Fruit fly (Drosophila melanogaster) whole organism, pupa: ENCODE data around the gene CG14507.

Source experiments
- CG10348 ChIP-seq: fragments of 200-800 bp; sonication (Bioruptor generic); IDR thresholded peaks from 2 replicates; pipeline ENCODE4 v1.3.6; 2022; ENCODE audit warnings: missing biosample characterization, missing genetic modification characterization
- CG12605 ChIP-seq: fragments of 200-800 bp; sonication (Bioruptor generic); IDR thresholded peaks from 2 replicates; pipeline ENCODE4 v1.3.6; 2022; ENCODE audit warnings: missing biosample characterization, missing genetic modification characterization
- CG13204 ChIP-seq: fragments of 200-800 bp; sonication (Bioruptor generic); optimal IDR thresholded peaks from 2 replicates; lab custom pipeline; 2018; ENCODE audit warnings: missing biosample characterization, mild to moderate bottlenecking, missing genetic modification characterization, moderate library complexity
- CG14655 ChIP-seq: fragments of 200-800 bp; sonication (Bioruptor generic); optimal IDR thresholded peaks from 3 replicates; lab custom pipeline; 2017; ENCODE audit warnings: mild to moderate bottlenecking, missing biosample characterization, missing genetic modification reagents, missing genetic modification characterization
- CG15710 ChIP-seq: fragments of 200-800 bp; sonication (Bioruptor generic); optimal IDR thresholded peaks from 2 replicates; lab custom pipeline; 2018; ENCODE audit warnings: missing biosample characterization, mild to moderate bottlenecking, missing genetic modification characterization, moderate library complexity
- CG17806 ChIP-seq: fragments of 200-800 bp; sonication (Bioruptor generic); optimal IDR thresholded peaks from 2 replicates; lab custom pipeline; 2018; ENCODE audit warnings: missing biosample characterization, mild to moderate bottlenecking, missing genetic modification characterization, moderate library complexity
- CG32121 ChIP-seq: fragments of 200-800 bp; sonication (Bioruptor generic); IDR thresholded peaks from 2 replicates; pipeline ENCODE4 v1.3.6; 2022; ENCODE audit warnings: missing biosample characterization, missing genetic modification characterization
- CG34367 ChIP-seq: fragments of 200-800 bp; sonication (Bioruptor generic); optimal IDR thresholded peaks from 2 replicates; lab custom pipeline; 2018; ENCODE audit warnings: missing biosample characterization, mild to moderate bottlenecking, missing genetic modification characterization
- CG4496 ChIP-seq: fragments of 200-800 bp; sonication (Bioruptor generic); IDR thresholded peaks from 3 replicates; pipeline ENCODE4 v1.3.6; 2022; ENCODE audit warnings: missing biosample characterization, missing genetic modification characterization
- CG8159 ChIP-seq: fragments of 200-800 bp; sonication (Bioruptor generic); optimal IDR thresholded peaks from 3 replicates; lab custom pipeline; 2018; ENCODE audit warnings: missing biosample characterization, mild to moderate bottlenecking, missing genetic modification characterization, moderate library complexity
- CG8301 ChIP-seq: fragments of 200-800 bp; sonication (Bioruptor generic); optimal IDR thresholded peaks from 2 replicates; lab custom pipeline; 2018; ENCODE audit warnings: missing biosample characterization, mild to moderate bottlenecking, missing genetic modification characterization
- CG9948 ChIP-seq: fragments of 200-800 bp; sonication (Bioruptor generic); optimal IDR thresholded peaks from 2 replicates; lab custom pipeline; 2018; ENCODE audit warnings: missing biosample characterization, mild to moderate bottlenecking, missing genetic modification characterization, moderate library complexity
- D1 ChIP-seq: fragments of 200-800 bp; sonication (Bioruptor generic); optimal IDR thresholded peaks from 2 replicates; lab custom pipeline; 2018; ENCODE audit warnings: missing biosample characterization, mild to moderate bottlenecking, missing genetic modification characterization, moderate library complexity
- EcR ChIP-seq: fragments of 200-800 bp; sonication (Bioruptor generic); optimal IDR thresholded peaks from 3 replicates; lab custom pipeline; 2019; ENCODE audit warnings: missing biosample characterization, missing genetic modification characterization, mild to moderate bottlenecking, moderate library complexity, missing genetic modification reagents
- Ets98B ChIP-seq: fragments of 200-800 bp; sonication (Bioruptor generic); IDR thresholded peaks from 2 replicates; pipeline ENCODE4 v1.3.6; 2022; ENCODE audit warnings: missing biosample characterization, missing genetic modification characterization
- Pif1A ChIP-seq: fragments of 200-800 bp; sonication (Bioruptor generic); optimal IDR thresholded peaks from 3 replicates; lab custom pipeline; 2016; ENCODE audit warnings: missing biosample characterization, missing genetic modification characterization
- Pif1B ChIP-seq: fragments of 200-800 bp; sonication (Bioruptor generic); optimal IDR thresholded peaks from 3 replicates; lab custom pipeline; 2016; ENCODE audit warnings: missing biosample characterization, missing genetic modification characterization
- Snoo ChIP-seq: fragments of 200-800 bp; sonication (Bioruptor generic); optimal IDR thresholded peaks from 3 replicates; lab custom pipeline; 2017; ENCODE audit warnings: missing biosample characterization, mild to moderate bottlenecking, missing genetic modification characterization, inconsistent platforms
- fd96Ca ChIP-seq: fragments of 200-800 bp; sonication (Bioruptor generic); IDR thresholded peaks from 3 replicates; pipeline ENCODE4 v1.3.6; 2022; ENCODE audit warnings: missing biosample characterization, missing genetic modification characterization
- gl ChIP-seq: fragments of 200-800 bp; sonication (Bioruptor generic); optimal IDR thresholded peaks from 2 replicates; lab custom pipeline; 2018; ENCODE audit warnings: missing biosample characterization, mild to moderate bottlenecking, missing genetic modification characterization
- rn ChIP-seq: fragments of 200-800 bp; sonication (Bioruptor generic); IDR thresholded peaks from 2 replicates; pipeline ENCODE4 v1.3.6; 2022; ENCODE audit warnings: missing biosample characterization, missing genetic modification characterization

Gene CG14507

DNA sequence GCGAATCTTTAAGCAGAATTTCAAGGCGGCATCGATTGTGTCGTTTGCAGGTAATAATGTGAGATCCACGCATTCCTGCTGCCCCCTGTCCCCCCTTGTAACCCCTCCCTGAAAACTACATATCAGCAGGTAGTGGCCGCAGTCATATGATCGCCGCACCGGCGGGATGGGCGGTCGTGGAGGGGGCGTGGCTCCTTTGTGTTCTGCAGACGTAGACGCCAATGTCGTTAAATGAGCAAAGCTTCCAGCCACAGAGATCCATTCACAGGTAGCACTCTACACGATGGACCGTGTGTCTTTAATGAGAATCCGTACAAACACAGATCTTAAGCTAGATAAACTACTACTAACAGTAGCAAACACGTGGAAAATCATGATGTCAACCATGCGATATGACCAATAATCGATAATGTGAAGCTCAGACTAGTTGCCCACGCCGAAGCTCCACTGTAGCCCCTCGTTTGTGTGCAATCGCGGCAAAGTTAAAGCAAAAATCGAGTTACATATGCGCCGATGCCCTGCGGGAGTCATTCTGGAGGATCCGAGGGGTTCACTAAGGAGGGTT lies 28.5 kb upstream of the CG14507 start, which contains the start of gene CG45544:
Gene CG45544, plus strand, starts transcription at position 523 of the 565 bp plus-strand sequence.
- TF ChIP-seq CG15710: peak; percentile 97
- 0 out of 2 replicates have a peak, but pooled peaks have one; percentile 5 for TF ChIP-seq CG32121 (GFP tag; lab: Robert Waterston, UW)
- peak; percentile 88 for TF ChIP-seq CG14655
- no peak for TF ChIP-seq CG10348 (GFP tag; lab: Robert Waterston, UW)
- peak; percentile 88 for TF ChIP-seq CG13204 (GFP tag; lab: Kevin White, UChicago)
- peak; percentile 64 for TF ChIP-seq EcR (GFP tag; lab: Kevin White, UChicago)
- peak; percentile 96 for TF ChIP-seq CG8159 (tag; lab: Kevin White, UChicago)
- TF ChIP-seq CG4496 (GFP tag; lab: Robert Waterston, UW): peak; percentile 89
- peak; percentile 76 for TF ChIP-seq rn (GFP tag; lab: Robert Waterston, UW)
- TF ChIP-seq Pif1B: peak; percentile 95
- peak; percentile 87 for TF ChIP-seq Snoo (tag; lab: Kevin White, UChicago)
- TF ChIP-seq CG8301: peak; percentile 85
- TF ChIP-seq gl: peak; percentile 94
- TF ChIP-seq D1 (tag; lab: Kevin White, UChicago): peak; percentile 57
- peak; percentile 94 for TF ChIP-seq CG34367 (tag; lab: Kevin White, UChicago)
- peak; percentile 95 for TF ChIP-seq fd96Ca (GFP tag; lab: Robert Waterston, UW)
- TF ChIP-seq CG12605 (GFP tag; lab: Robert Waterston, UW): peak; percentile 73
- peak; percentile 95 for TF ChIP-seq CG9948 (tag; lab: Kevin White, UChicago)
- TF ChIP-seq Pif1A (GFP tag; lab: Kevin White, UChicago): peak; percentile 91
- peak; percentile 96 for TF ChIP-seq CG17806 (tag; lab: Kevin White, UChicago)
- peak; percentile 68 for TF ChIP-seq Ets98B (GFP tag; lab: Robert Waterston, UW)
- TF ChIP-seq, all 21 proteins: peak for 20

DNA sequence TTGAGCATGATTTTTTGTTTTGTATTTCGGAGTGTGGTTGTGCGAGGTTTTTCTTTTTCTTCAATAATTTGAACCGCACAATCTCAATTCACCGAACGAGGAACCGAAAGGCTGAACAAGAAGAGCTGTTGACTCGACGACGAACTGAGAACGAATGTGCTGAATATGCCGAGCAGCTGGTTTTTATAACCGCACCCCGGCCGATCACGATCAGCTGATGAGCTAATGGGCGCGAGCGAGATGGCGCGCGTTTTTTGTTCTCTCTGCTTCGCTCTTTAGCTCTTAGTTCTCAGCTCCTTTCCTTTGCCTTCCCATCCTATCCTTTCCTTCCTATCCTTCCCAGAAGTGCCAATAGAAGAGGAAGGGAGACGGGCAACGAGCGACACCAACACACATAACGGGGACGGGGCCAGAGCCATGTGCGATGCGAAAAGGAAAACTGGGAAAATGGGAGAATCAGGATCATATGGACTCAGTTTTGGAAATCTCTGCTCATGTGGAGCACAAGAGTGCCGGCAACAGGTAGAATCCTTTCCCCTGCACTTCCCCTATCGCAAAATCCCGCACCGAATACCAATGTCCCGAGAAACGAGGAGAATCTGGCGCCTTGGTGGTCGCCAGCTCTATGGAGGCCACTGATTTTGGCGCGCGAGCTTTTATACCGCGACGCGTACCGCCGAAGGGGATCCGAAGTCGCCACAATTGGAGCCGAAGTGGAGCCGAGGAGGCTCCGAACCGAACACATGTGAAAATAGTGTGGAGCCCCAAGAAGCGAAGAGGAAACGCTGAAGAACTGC lies 27.8 kb upstream of the CG14507 start, which contains the start of gene stg:
Gene stg, minus strand, starts transcription at position 635 of the 797 bp plus-strand sequence.
- TF ChIP-seq CG12605 (GFP tag; lab: Robert Waterston, UW) (0 out of 2 replicates have a peak, but pooled peaks have one; percentile 7), EcR (GFP tag; lab: Kevin White, UChicago) (no peak), Pif1B (no peak), Snoo (tag; lab: Kevin White, UChicago) (no peak), CG4496 (GFP tag; lab: Robert Waterston, UW) (peak; percentile 35; the same call in 2 of the 3 replicates), CG32121 (GFP tag; lab: Robert Waterston, UW) (peak; percentile 8; the same call in 1 of the 2 replicates), CG34367 (tag; lab: Kevin White, UChicago) (no peak), CG9948 (tag; lab: Kevin White, UChicago) (no peak), Pif1A (GFP tag; lab: Kevin White, UChicago) (no peak), CG10348 (GFP tag; lab: Robert Waterston, UW) (no peak), CG8159 (tag; lab: Kevin White, UChicago) (no peak), rn (GFP tag; lab: Robert Waterston, UW) (no peak), Ets98B (GFP tag; lab: Robert Waterston, UW) (no peak), CG13204 (GFP tag; lab: Kevin White, UChicago) (no peak), CG15710 (no peak), D1 (tag; lab: Kevin White, UChicago) (no peak), CG8301 (no peak)
- TF ChIP-seq, all 21 proteins: peak for 3

DNA sequence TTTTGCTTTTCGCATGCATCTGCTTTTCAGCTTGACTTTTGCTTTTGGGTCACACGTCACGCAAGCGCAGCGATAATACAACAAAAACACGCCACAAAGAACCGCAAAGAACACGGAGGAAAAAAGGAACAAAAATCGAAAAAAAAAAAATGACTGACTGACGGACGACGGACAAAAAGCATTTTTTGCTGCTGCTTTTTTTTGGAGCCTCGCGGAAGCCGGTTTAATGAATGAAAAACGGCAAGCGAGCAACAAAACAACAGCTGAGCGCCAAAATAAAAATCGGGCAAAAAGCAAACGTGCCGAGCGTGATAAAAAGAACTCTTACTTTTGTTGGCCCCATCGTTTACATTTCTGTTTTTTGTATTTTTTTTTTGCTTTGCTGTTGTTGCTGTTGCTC lies 26.9 kb upstream of the CG14507 start:
- TF ChIP-seq CG12605 (GFP tag; lab: Robert Waterston, UW) (peak; percentile 61), CG9948 (tag; lab: Kevin White, UChicago) (peak; percentile 73), CG8159 (tag; lab: Kevin White, UChicago) (peak; percentile 90), rn (GFP tag; lab: Robert Waterston, UW) (0 out of 2 replicates have a peak, but pooled peaks have one; percentile 16), CG17806 (tag; lab: Kevin White, UChicago) (peak; percentile 81), CG13204 (GFP tag; lab: Kevin White, UChicago) (peak; percentile 93), CG34367 (tag; lab: Kevin White, UChicago) (peak; percentile 85), CG32121 (GFP tag; lab: Robert Waterston, UW) (no peak), CG4496 (GFP tag; lab: Robert Waterston, UW) (peak; percentile 73), CG15710 (peak; percentile 91), CG10348 (GFP tag; lab: Robert Waterston, UW) (no peak), Snoo (tag; lab: Kevin White, UChicago) (peak; percentile 85), CG8301 (peak; percentile 19), D1 (tag; lab: Kevin White, UChicago) (peak; percentile 66), Pif1A (GFP tag; lab: Kevin White, UChicago) (peak; percentile 76), Pif1B (peak; percentile 72), CG14655 (peak; percentile 7), gl (peak; percentile 98), Ets98B (GFP tag; lab: Robert Waterston, UW) (no peak), fd96Ca (GFP tag; lab: Robert Waterston, UW) (peak; percentile 49; the same call in 1 of the 3 replicates), EcR (GFP tag; lab: Kevin White, UChicago) (peak; percentile 58)

DNA sequence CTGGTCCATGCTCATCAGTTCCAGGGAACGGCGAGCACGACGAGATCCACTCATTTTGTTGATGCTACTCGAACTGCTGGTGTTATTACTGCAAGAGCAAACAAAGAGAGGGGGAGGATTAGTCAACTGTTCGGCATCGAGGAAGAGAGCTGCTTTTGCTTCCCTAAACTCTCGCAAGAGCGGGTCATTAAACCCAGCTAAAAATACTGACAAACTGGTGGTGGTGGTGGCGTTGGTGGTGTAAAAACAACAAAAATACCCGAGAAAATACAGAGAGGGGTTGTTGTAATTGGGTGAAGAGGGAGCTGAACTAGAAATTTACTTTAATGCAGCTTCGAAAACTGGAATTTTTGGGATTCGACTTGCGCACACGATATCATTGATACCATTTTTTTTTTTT lies 26.3 kb upstream of the CG14507 start:
- TF ChIP-seq EcR (GFP tag; lab: Kevin White, UChicago) (peak; percentile 47), gl (no peak)

DNA sequence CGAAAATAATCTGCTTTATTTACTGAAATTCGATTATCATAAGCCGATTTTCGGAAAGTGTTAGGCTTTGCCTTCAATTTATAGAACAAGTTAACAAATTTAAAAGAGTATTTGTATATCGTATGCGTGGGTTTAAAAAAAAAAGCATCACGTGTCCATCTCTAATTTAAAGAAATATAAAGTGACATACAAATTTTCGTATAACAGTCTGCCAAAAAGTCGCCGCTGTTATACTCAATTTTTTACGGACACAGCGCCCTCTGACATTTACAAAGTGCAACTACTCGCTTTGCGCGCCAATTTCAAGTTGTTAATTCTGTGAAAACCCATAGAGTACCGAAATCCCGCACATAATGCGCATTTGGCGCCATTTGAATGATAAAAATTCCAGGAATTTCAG lies 23.9 kb upstream of the CG14507 start:
- TF ChIP-seq CG10348 (GFP tag; lab: Robert Waterston, UW) (no peak), CG15710 (no peak), CG14655 (peak; percentile 7), CG4496 (GFP tag; lab: Robert Waterston, UW) (no peak), gl (no peak), CG8159 (tag; lab: Kevin White, UChicago) (peak; percentile 4), rn (GFP tag; lab: Robert Waterston, UW) (no peak), CG17806 (tag; lab: Kevin White, UChicago) (no peak), Snoo (tag; lab: Kevin White, UChicago) (no peak), fd96Ca (GFP tag; lab: Robert Waterston, UW) (no peak)
- TF ChIP-seq, all 21 proteins: peak for 2
